Fruit fly (Drosophila melanogaster): Measurements from ENCODE around the gene Rnf146.

The Rnf146 gene

dm6 chr3L:19618072-19618958 is 24.3 kb downstream of the Rnf146 start, which contains the start of gene asf1:
Gene asf1 (plus strand): TSS chr3L:19618894.
- TF ChIP-seq cyc (GFP tag; optimal IDR thresholded peaks at IDR 0.05) (peak; percentile 23), fkh (GFP tag; optimal IDR thresholded peaks at IDR 0.05) (peak; percentile 69), CG15336 (GFP tag; IDR thresholded peaks at IDR 0.05) (0 out of 2 replicates have a peak, but pooled peaks have one; percentile 13), esn (GFP tag; optimal IDR thresholded peaks at IDR 0.05) (peak; percentile 27), CG11762 (GFP tag; optimal IDR thresholded peaks at IDR 0.05; ENCODE audit: insufficient read depth) (no peak), CG8119 (GFP tag; IDR thresholded peaks at IDR 0.05) (peak; percentile 38; the same call in 1 of the 3 replicates), dsx (GFP tag; optimal IDR thresholded peaks at IDR 0.05; ENCODE audit: poor library complexity, severe bottlenecking) (peak; percentile 92), Eip78C (GFP tag) (peak; percentile 39), achi (GFP tag; optimal IDR thresholded peaks at IDR 0.05) (peak; percentile 66), Eip93F (GFP tag; optimal IDR thresholded peaks at IDR 0.05) (no peak)

- TF ChIP-seq spab (GFP tag; optimal IDR thresholded peaks at IDR 0.05) (peak; percentile 98), Eip75B (GFP tag; optimal IDR thresholded peaks at IDR 0.05) (peak; percentile 99), CG9139 (GFP tag; optimal IDR thresholded peaks at IDR 0.05) (peak; percentile 97), Hr38 (GFP tag; optimal IDR thresholded peaks at IDR 0.05) (peak; percentile 89), CG8119 (GFP tag; IDR thresholded peaks at IDR 0.05) (peak; percentile 98), OdsH (GFP tag; optimal IDR thresholded peaks at IDR 0.05) (peak; percentile 99), CG3032 (tag; optimal IDR thresholded peaks at IDR 0.05) (peak; percentile 99), topi (GFP tag; optimal IDR thresholded peaks at IDR 0.05) (peak; percentile 99), CG31627 (GFP tag; optimal IDR thresholded peaks at IDR 0.05) (peak; percentile 99), Hr39 (GFP tag; optimal IDR thresholded peaks at IDR 0.05) (peak; percentile 99), CG6163 (GFP tag; IDR thresholded peaks at IDR 0.05) (peak; percentile 98), CG10669 (GFP tag; optimal IDR thresholded peaks at IDR 0.05) (peak; percentile 99), CG7368 (GFP tag; optimal IDR thresholded peaks at IDR 0.05) (peak; percentile 98), CG10631 (GFP tag; optimal IDR thresholded peaks at IDR 0.05) (peak; percentile 99), Hr4 (GFP tag; optimal IDR thresholded peaks at IDR 0.05) (peak; percentile 99), CG8632 (GFP tag; optimal IDR thresholded peaks at IDR 0.05) (peak; percentile 99), Eip78C (GFP tag) (peak; percentile 100), vri (GFP tag; optimal IDR thresholded peaks at IDR 0.05) (peak; percentile 98), ss (GFP tag; optimal IDR thresholded peaks at IDR 0.05) (peak; percentile 98 to 99), CG15336 (GFP tag; IDR thresholded peaks at IDR 0.05) (peak; percentile 98), dsx (GFP tag; optimal IDR thresholded peaks at IDR 0.05; ENCODE audit: poor library complexity, severe bottlenecking) (peak; percentile 96), fd59A (GFP tag; optimal IDR thresholded peaks at IDR 0.05) (peak; percentile 99), CG6276 (GFP tag; optimal IDR thresholded peaks at IDR 0.05) (peak; percentile 97), fkh (GFP tag; optimal IDR thresholded peaks at IDR 0.05) (peak; percentile 98), CG6792 (GFP tag; optimal IDR thresholded peaks at IDR 0.05) (peak; percentile 99), Ets96B (tag; optimal IDR thresholded peaks at IDR 0.05) (peak; percentile 99), CG4318 (GFP tag; optimal IDR thresholded peaks at IDR 0.05) (peak; percentile 99), svp (GFP tag) (peak; percentile 100), CG11762 (GFP tag; optimal IDR thresholded peaks at IDR 0.05; ENCODE audit: insufficient read depth) (peak; percentile 99), CG34406 (GFP tag; optimal IDR thresholded peaks at IDR 0.05) (peak; percentile 99), eg (GFP tag; IDR thresholded peaks at IDR 0.05) (peak; percentile 97; the same call in 2 of the 3 replicates), Ets21C (GFP tag; optimal IDR thresholded peaks at IDR 0.05) (peak; percentile 99), Smox (GFP tag; optimal IDR thresholded peaks at IDR 0.05) (peak; percentile 99), Sox102F (GFP tag; optimal IDR thresholded peaks at IDR 0.05) (peak; percentile 99), CG16779 (tag; optimal IDR thresholded peaks at IDR 0.05) (peak; percentile 97), Eip93F (GFP tag; optimal IDR thresholded peaks at IDR 0.05) (peak; percentile 94), esn (GFP tag; optimal IDR thresholded peaks at IDR 0.05) (peak; percentile 99), dac (GFP tag; optimal IDR thresholded peaks at IDR 0.05) (peak; percentile 98), Met (GFP tag; optimal IDR thresholded peaks at IDR 0.05) (peak; percentile 99), salr (GFP tag; optimal IDR thresholded peaks at IDR 0.05) (peak; percentile 96 to 99), CG3919 (GFP tag; optimal IDR thresholded peaks at IDR 0.05) (peak; percentile 99), Sox14 (GFP tag; optimal IDR thresholded peaks at IDR 0.05) (peak; percentile 99), pdm3 (GFP tag; optimal IDR thresholded peaks at IDR 0.05) (peak; percentile 99), net (GFP tag; optimal IDR thresholded peaks at IDR 0.05) (peak; percentile 99)
Measured at dm6 chr3L:19612172-19612571, 30.4 kb downstream of the Rnf146 start, which contains the start of the genes Lon and PIG-F. Gene Lon (minus strand): TSS chr3L:19612199. Gene PIG-F (plus strand): TSS chr3L:19612455.
